Worm (Caenorhabditis elegans) whole organism, midembryonic: ENCODE data around the gene Y43C5A.4.

Source experiments
- ref-1 ChIP-seq: fragments of 200-800 bp; sonication (Bioruptor generic); conservative IDR thresholded peaks from 2 replicates; pipeline ENCODE4 v1.3.6; 2022; ENCODE audit warnings: missing genetic modification reagents, missing genetic modification characterization, missing compliant biosample characterization
- tab-1 ChIP-seq: fragments of 200-800 bp; sonication (Bioruptor generic); IDR thresholded peaks from 2 replicates; pipeline ENCODE4 v1.3.6; 2022; ENCODE audit warnings: missing genetic modification characterization, missing compliant biosample characterization

- no peak for TF ChIP-seq ref-1 (GFP tag; lab: Robert Waterston, UW)
- TF ChIP-seq tab-1 (GFP tag; lab: Robert Waterston, UW): no peak
Measured at ce11 chrIV:10304383-10304782, 26.6 kb downstream of the Y43C5A.4 start.
